Fruit fly (Drosophila melanogaster) whole organism, prepupa: ENCODE results near the gene Nlp.

Experiments used
- Blimp-1 ChIP-seq: fragments of 200-800 bp; sonication (Bioruptor generic); optimal IDR thresholded peaks from 3 replicates; lab custom pipeline; 2017; ENCODE audit warnings: missing biosample characterization, missing genetic modification characterization, mild to moderate bottlenecking, moderate library complexity, missing genetic modification reagents
- CG16779 ChIP-seq: fragments of 200-800 bp; sonication (Bioruptor generic); optimal IDR thresholded peaks from 3 replicates; lab custom pipeline; 2017; ENCODE audit warnings: missing biosample characterization, mild to moderate bottlenecking, missing genetic modification characterization
- CG6808 ChIP-seq: fragments of 200-800 bp; sonication (Bioruptor generic); optimal IDR thresholded peaks from 3 replicates; lab custom pipeline; 2017; ENCODE audit warnings: missing biosample characterization, missing genetic modification characterization, mild to moderate bottlenecking, moderate library complexity, missing genetic modification reagents
- CG6854 ChIP-seq: fragments of 200-800 bp; sonication (Bioruptor generic); optimal IDR thresholded peaks from 2 replicates; lab custom pipeline; 2017; ENCODE audit warnings: missing biosample characterization, mild to moderate bottlenecking, missing genetic modification characterization
- Eip75B ChIP-seq: fragments of 200-800 bp; sonication (Bioruptor generic); optimal IDR thresholded peaks from 3 replicates; lab custom pipeline; 2016; ENCODE audit warnings: missing biosample characterization, missing genetic modification characterization
- Eip93F ChIP-seq: fragments of 200-800 bp; sonication (Bioruptor generic); optimal IDR thresholded peaks from 2 replicates; lab custom pipeline; 2016; ENCODE audit warnings: missing biosample characterization, mild to moderate bottlenecking, missing genetic modification characterization
- Ets21C ChIP-seq: fragments of 200-800 bp; sonication (Bioruptor generic); optimal IDR thresholded peaks from 3 replicates; lab custom pipeline; 2016; ENCODE audit warnings: missing biosample characterization, missing genetic modification characterization
- Hr39 ChIP-seq: fragments of 200-800 bp; sonication (Bioruptor generic); optimal IDR thresholded peaks from 2 replicates; lab custom pipeline; 2016; ENCODE audit warnings: missing biosample characterization, missing genetic modification characterization
- Hr4 ChIP-seq: fragments of 200-800 bp; sonication (Bioruptor generic); optimal IDR thresholded peaks from 3 replicates; lab custom pipeline; 2016; ENCODE audit warnings: missing biosample characterization, missing genetic modification characterization
- Met ChIP-seq: fragments of 200-800 bp; sonication (Bioruptor generic); optimal IDR thresholded peaks from 3 replicates; lab custom pipeline; 2016; ENCODE audit warnings: missing biosample characterization, missing genetic modification characterization
- Sox14 ChIP-seq: fragments of 200-800 bp; sonication (Bioruptor generic); optimal IDR thresholded peaks from 3 replicates; lab custom pipeline; 2016; ENCODE audit warnings: missing biosample characterization, missing genetic modification characterization
- Sox15 ChIP-seq: fragments of 200-800 bp; sonication (Bioruptor generic); optimal IDR thresholded peaks from 3 replicates; lab custom pipeline; 2016; ENCODE audit warnings: missing biosample characterization, missing genetic modification characterization
- dsx ChIP-seq: fragments of 200-800 bp; optimal IDR thresholded peaks from 3 replicates; lab custom pipeline; 2019; ENCODE audit warnings: missing biosample characterization, mild to moderate bottlenecking, missing genetic modification characterization, moderate library complexity; ENCODE audit not compliant: poor library complexity, severe bottlenecking
- eg ChIP-seq: fragments of 200-800 bp; sonication (Bioruptor generic); IDR thresholded peaks from 3 replicates; pipeline ENCODE4 v1.3.6; 2022; ENCODE audit warnings: missing biosample characterization, missing genetic modification characterization

dm6 chr3R:30055915-30056544 is 51.4 kb downstream of the Nlp start, which contains the start of the genes Rpp14b and spn-A:
- TF ChIP-seq CG6808 (no peak), CG16779 (tag; lab: Kevin White, UChicago) (no peak), Met (peak; percentile 19), dsx (peak; percentile 8), Ets21C (GFP tag; lab: Kevin White, UChicago) (no peak), Eip75B (GFP tag; lab: Kevin White, UChicago) (peak; percentile 3), Hr4 (GFP tag; lab: Kevin White, UChicago) (peak; percentile 57), eg (GFP tag; lab: Robert Waterston, UW) (peak; percentile 58; the same call in 2 of the 3 replicates), Eip93F (GFP tag; lab: Kevin White, UChicago) (peak; percentile 32), Blimp-1 (no peak), Sox15 (peak; percentile 47), CG6854 (GFP tag; lab: Kevin White, UChicago) (no peak), Hr39 (peak; percentile 59), Sox14 (peak; percentile 63)
